Worm (Caenorhabditis elegans) whole organism, L1 larva: ENCODE measurements around the gene rpl-34.

ENCODE experiments used
- C34B4.2 ChIP-seq: sonication (generic microtip); optimal IDR thresholded peaks from 2 replicates; lab custom pipeline; 2017; ENCODE audit warnings: mild to moderate bottlenecking, missing genetic modification characterization, missing compliant biosample characterization
- Y116A8C.19 ChIP-seq: sonication (generic microtip); optimal IDR thresholded peaks from 2 replicates; lab custom pipeline; 2016; ENCODE audit warnings: missing compliant biosample characterization, missing genetic modification characterization, borderline replicate concordance
- aha-1 ChIP-seq: fragments of 150-350 bp; optimal IDR thresholded peaks from 2 replicates; lab custom pipeline; 2014; ENCODE audit warnings: missing biosample characterization, missing genetic modification characterization
- alr-1 ChIP-seq: fragments of 200-800 bp; sonication (Bioruptor generic); optimal IDR thresholded peaks from 2 replicates; lab custom pipeline; 2018; ENCODE audit warnings: borderline replicate concordance, mild to moderate bottlenecking, missing genetic modification characterization, missing compliant biosample characterization
- ceh-8 ChIP-seq: fragments of 200-800 bp; sonication (Bioruptor generic); optimal IDR thresholded peaks from 2 replicates; lab custom pipeline; 2018; ENCODE audit warnings: mild to moderate bottlenecking, missing genetic modification characterization, moderate library complexity, missing compliant biosample characterization
- ceh-82 ChIP-seq, 3 experiments: fragments of 150-350 bp in 1 of 3; sonication (generic microtip) in 2 of 3; optimal IDR thresholded peaks; 2 replicates each; lab custom pipeline; 2014 to 2017; ENCODE audit warnings: missing biosample characterization in 3 of 3, missing genetic modification characterization in 3 of 3
- ceh-90 ChIP-seq: sonication (generic microtip); optimal IDR thresholded peaks from 2 replicates; lab custom pipeline; 2016; ENCODE audit warnings: missing genetic modification characterization, missing compliant biosample characterization
- ces-1 ChIP-seq: fragments of 150-350 bp; optimal IDR thresholded peaks from 2 replicates; lab custom pipeline; 2014; ENCODE audit warnings: missing biosample characterization, missing genetic modification reagents, missing genetic modification characterization
- dsc-1 ChIP-seq: sonication (generic microtip); optimal IDR thresholded peaks from 2 replicates; lab custom pipeline; 2016; ENCODE audit warnings: mild to moderate bottlenecking, missing genetic modification characterization, missing compliant biosample characterization
- efl-1 ChIP-seq, 4 experiments: fragments of 150-350 bp; optimal IDR thresholded peaks in 3 of 4; peaks in 1 of 4; 1 replicate in 1 of 4; 2 replicates in 3 of 4; lab custom pipeline; 2014; ENCODE audit warnings: missing biosample characterization in 2 of 4, missing genetic modification characterization in 2 of 4, missing genetic modification reagents in 2 of 4
- efl-3 ChIP-seq: fragments of 200-800 bp; sonication (Bioruptor generic); optimal IDR thresholded peaks from 2 replicates; lab custom pipeline; 2018; ENCODE audit warnings: mild to moderate bottlenecking, missing genetic modification characterization, missing compliant biosample characterization
- egl-13 ChIP-seq: sonication (generic microtip); optimal IDR thresholded peaks from 2 replicates; lab custom pipeline; 2016; ENCODE audit warnings: missing genotype, missing genetic modification reagents, missing genetic modification characterization, missing compliant biosample characterization
- egl-27 ChIP-seq, 2 experiments: fragments of 150-350 bp in 1 of 2; sonication (generic microtip); optimal IDR thresholded peaks; 3 replicates each; lab custom pipeline; 2017 to 2018; ENCODE audit warnings: missing biosample characterization in 2 of 2, missing genetic modification characterization in 2 of 2, missing genetic modification reagents in 2 of 2
- elt-3 ChIP-seq, 6 experiments: fragments of 150-350 bp in 1 of 6; sonication (generic microtip); optimal IDR thresholded peaks; 2 replicates each; lab custom pipeline; 2017 to 2018; ENCODE audit warnings: missing biosample characterization in 6 of 6, missing genetic modification characterization in 6 of 6, inconsistent platforms in 1 of 6
- ets-5 ChIP-seq: fragments of 200-800 bp; sonication (Bioruptor generic); IDR thresholded peaks from 2 replicates; pipeline ENCODE4 v1.3.6; 2022; ENCODE audit warnings: missing genetic modification characterization, missing compliant biosample characterization
- fkh-4 ChIP-seq: sonication (generic microtip); optimal IDR thresholded peaks from 2 replicates; lab custom pipeline; 2016; ENCODE audit warnings: missing compliant biosample characterization, missing genetic modification characterization, borderline replicate concordance
- fkh-8 ChIP-seq: sonication (generic microtip); optimal IDR thresholded peaks from 2 replicates; lab custom pipeline; 2016; ENCODE audit warnings: mild to moderate bottlenecking, missing genetic modification characterization, missing compliant biosample characterization
- fos-1 ChIP-seq: fragments of 150-350 bp; optimal IDR thresholded peaks from 2 replicates; lab custom pipeline; 2014; ENCODE audit warnings: missing biosample characterization, missing genetic modification characterization
- hlh-17 ChIP-seq: fragments of 200-800 bp; sonication (Bioruptor generic); optimal IDR thresholded peaks from 2 replicates; lab custom pipeline; 2018; ENCODE audit warnings: missing genetic modification characterization, mild to moderate bottlenecking, missing compliant biosample characterization, moderate library complexity, borderline replicate concordance
- hlh-4 ChIP-seq: sonication (generic microtip); optimal IDR thresholded peaks from 2 replicates; lab custom pipeline; 2016; ENCODE audit warnings: mild to moderate bottlenecking, missing genetic modification characterization, missing compliant biosample characterization
- irx-1 ChIP-seq: sonication (generic microtip); optimal IDR thresholded peaks from 2 replicates; lab custom pipeline; 2016; ENCODE audit warnings: missing genetic modification characterization, missing compliant biosample characterization
- isw-1 ChIP-seq: fragments of 200-800 bp; sonication (Bioruptor generic); IDR thresholded peaks from 2 replicates; pipeline ENCODE4 v1.3.6; 2022; ENCODE audit warnings: missing genetic modification characterization, missing compliant biosample characterization
- jun-1 ChIP-seq: fragments of 150-350 bp; optimal IDR thresholded peaks from 2 replicates; lab custom pipeline; 2014; ENCODE audit warnings: missing biosample characterization, missing genetic modification reagents, missing genetic modification characterization
- lin-13 ChIP-seq: fragments of 150-350 bp; optimal IDR thresholded peaks from 2 replicates; lab custom pipeline; 2014; ENCODE audit warnings: missing biosample characterization, missing genetic modification reagents, missing genetic modification characterization
- lin-14 ChIP-seq: fragments of 200-800 bp; sonication (Bioruptor generic); optimal IDR thresholded peaks from 2 replicates; lab custom pipeline; 2018; ENCODE audit warnings: mild to moderate bottlenecking, missing genetic modification characterization, moderate library complexity, missing compliant biosample characterization
- lin-15B ChIP-seq: fragments of 150-350 bp; sonication (generic microtip); optimal IDR thresholded peaks from 3 replicates; lab custom pipeline; 2014; ENCODE audit warnings: missing biosample characterization, missing genetic modification characterization
- lin-39 ChIP-seq: fragments of 150-350 bp; optimal IDR thresholded peaks from 2 replicates; lab custom pipeline; 2014; ENCODE audit warnings: missing biosample characterization, missing genetic modification reagents, missing genetic modification characterization
- mab-9 ChIP-seq: fragments of 200-800 bp; sonication (Bioruptor generic); IDR thresholded peaks from 2 replicates; pipeline ENCODE4 v1.3.6; 2022; ENCODE audit warnings: missing genetic modification reagents, missing genetic modification characterization, missing compliant biosample characterization
- mep-1 ChIP-seq: fragments of 150-350 bp; optimal IDR thresholded peaks from 2 replicates; lab custom pipeline; 2014; ENCODE audit warnings: missing biosample characterization, missing genetic modification characterization
- nhr-11 ChIP-seq: fragments of 150-350 bp; optimal IDR thresholded peaks from 2 replicates; lab custom pipeline; 2014; ENCODE audit warnings: missing biosample characterization, missing genetic modification characterization
- nhr-12 ChIP-seq: sonication (generic microtip); optimal IDR thresholded peaks from 2 replicates; lab custom pipeline; 2017; ENCODE audit warnings: missing biosample characterization, missing genetic modification characterization
- nhr-19 ChIP-seq: fragments of 200-800 bp; sonication (Bioruptor generic); conservative IDR thresholded peaks from 2 replicates; pipeline ENCODE4 v1.3.6; 2022; ENCODE audit warnings: missing genetic modification characterization, missing compliant biosample characterization
- nhr-47 ChIP-seq: sonication (generic microtip); optimal IDR thresholded peaks from 2 replicates; lab custom pipeline; 2016; ENCODE audit warnings: mild to moderate bottlenecking, missing genetic modification characterization, moderate library complexity, missing compliant biosample characterization
- nhr-71 ChIP-seq: sonication (generic microtip); optimal IDR thresholded peaks from 2 replicates; lab custom pipeline; 2016; ENCODE audit warnings: mild to moderate bottlenecking, missing genetic modification characterization, moderate library complexity, missing compliant biosample characterization
- nhr-77 ChIP-seq: fragments of 150-350 bp; optimal IDR thresholded peaks from 2 replicates; lab custom pipeline; 2014; ENCODE audit warnings: missing biosample characterization, missing genetic modification characterization
- nhr-84 ChIP-seq: sonication (generic microtip); optimal IDR thresholded peaks from 2 replicates; lab custom pipeline; 2017; ENCODE audit warnings: missing biosample characterization, missing genetic modification characterization
- nhr-85 ChIP-seq: sonication (generic microtip); peaks from one replicate; lab custom pipeline; 2016; ENCODE audit warnings: missing genetic modification characterization, inconsistent platforms, missing compliant biosample characterization
- nhr-90 ChIP-seq: sonication (generic microtip); optimal IDR thresholded peaks from 2 replicates; lab custom pipeline; 2016; ENCODE audit warnings: mild to moderate bottlenecking, missing genetic modification characterization, missing compliant biosample characterization; ENCODE audit not compliant: poor library complexity
- rnt-1 ChIP-seq: sonication (generic microtip); optimal IDR thresholded peaks from 2 replicates; lab custom pipeline; 2016; ENCODE audit warnings: mild to moderate bottlenecking, missing genetic modification characterization, moderate library complexity, missing compliant biosample characterization
- skn-1 ChIP-seq: fragments of 150-350 bp; optimal IDR thresholded peaks from 2 replicates; lab custom pipeline; 2014; ENCODE audit warnings: missing biosample characterization, missing genetic modification characterization
- snpc-4 ChIP-seq: fragments of 150-350 bp; optimal IDR thresholded peaks from 2 replicates; lab custom pipeline; 2014; ENCODE audit warnings: missing biosample characterization, missing genetic modification characterization
- sox-4 ChIP-seq: sonication (generic microtip); optimal IDR thresholded peaks from 2 replicates; lab custom pipeline; 2016; ENCODE audit warnings: missing genetic modification characterization, missing compliant biosample characterization
- sptf-1 ChIP-seq: fragments of 150-350 bp; optimal IDR thresholded peaks from 2 replicates; lab custom pipeline; 2014; ENCODE audit warnings: missing biosample characterization, missing genetic modification characterization
- swsn-7 ChIP-seq: sonication (generic microtip); optimal IDR thresholded peaks from 2 replicates; lab custom pipeline; 2016; ENCODE audit warnings: missing genetic modification characterization, missing compliant biosample characterization
- tlp-1 ChIP-seq: fragments of 150-350 bp; optimal IDR thresholded peaks from 2 replicates; lab custom pipeline; 2014; ENCODE audit warnings: missing biosample characterization, missing genetic modification characterization
- unc-30 ChIP-seq: sonication (generic microtip); optimal IDR thresholded peaks from 2 replicates; lab custom pipeline; 2017; ENCODE audit warnings: missing biosample characterization, missing genetic modification characterization
- unc-62 ChIP-seq: fragments of 150-350 bp; optimal IDR thresholded peaks from 2 replicates; lab custom pipeline; 2014; ENCODE audit warnings: missing biosample characterization, missing genetic modification reagents, missing genetic modification characterization
- unc-98 ChIP-seq: fragments of 200-800 bp; sonication (Bioruptor generic); IDR thresholded peaks from 2 replicates; pipeline ENCODE4 v1.3.6; 2022; ENCODE audit warnings: missing genetic modification characterization, missing compliant biosample characterization
- vab-15 ChIP-seq: sonication (generic microtip); optimal IDR thresholded peaks from 2 replicates; lab custom pipeline; 2017; ENCODE audit warnings: missing genotype, mild to moderate bottlenecking, missing genetic modification characterization, missing compliant biosample characterization
- zip-4 ChIP-seq: fragments of 200-800 bp; sonication (Bioruptor generic); optimal IDR thresholded peaks from 2 replicates; lab custom pipeline; 2018; ENCODE audit warnings: mild to moderate bottlenecking, missing genetic modification characterization, moderate library complexity, missing compliant biosample characterization
- ztf-4 ChIP-seq: fragments of 150-350 bp; optimal IDR thresholded peaks from 2 replicates; lab custom pipeline; 2014; ENCODE audit warnings: missing biosample characterization, missing genetic modification characterization

Gene rpl-34

ce11 chrIV:12268272-12269045, at the start of gene rpl-34, which contains the start of gene ppm-1.H:
Gene rpl-34 (plus strand): TSS chrIV:12268995.
Gene ppm-1.H (minus strand): TSS chrIV:12268322.
- TF ChIP-seq ces-1 (no peak), unc-62 (GFP tag; lab: Kevin White, UChicago) (no peak), unc-98 (GFP tag; lab: Robert Waterston, UW) (no peak), nhr-47 (tag; lab: Kevin White, UChicago) (peak; percentile 62), C34B4.2 (tag; lab: Kevin White, UChicago) (no peak), aha-1 (tag; lab: Kevin White, UChicago) (no peak), alr-1 (tag; lab: Kevin White, UChicago) (no peak), efl-1 (optimal IDR thresholded peaks at IDR 0.05; lab: Kevin White, UChicago) (peak; percentile 73 to 86), efl-1 (GFP tag; optimal IDR thresholded peaks at IDR 0.05 in 1 of 2; lab: Kevin White, UChicago) (peak; percentile 69 to 87), elt-3 (tag; optimal IDR thresholded peaks at IDR 0.05; lab: Kevin White, UChicago) (no peak), nhr-11 (tag; lab: Kevin White, UChicago) (no peak), hlh-17 (no peak), lin-13 (peak; percentile 38), swsn-7 (tag; lab: Kevin White, UChicago) (peak; percentile 43), Y116A8C.19 (tag; lab: Kevin White, UChicago) (no peak), unc-30 (tag; lab: Kevin White, UChicago) (no peak), nhr-12 (no peak), lin-15B (tag; lab: Kevin White, UChicago) (peak; percentile 62), egl-13 (tag; lab: Kevin White, UChicago) (no peak), nhr-84 (tag; lab: Kevin White, UChicago) (no peak), nhr-77 (tag; lab: Kevin White, UChicago) (peak; percentile 29), sox-4 (tag; lab: Kevin White, UChicago) (no peak), ceh-8 (GFP tag; lab: Kevin White, UChicago) (no peak), efl-3 (GFP tag; lab: Kevin White, UChicago) (no peak), fkh-8 (tag; lab: Kevin White, UChicago) (peak; percentile 54), rnt-1 (tag; lab: Kevin White, UChicago) (peak; percentile 55), ets-5 (GFP tag; lab: Robert Waterston, UW) (no peak), ceh-90 (no peak), nhr-71 (peak; percentile 63), sptf-1 (no peak), snpc-4 (tag; lab: Kevin White, UChicago) (no peak), fos-1 (tag; lab: Kevin White, UChicago) (peak; percentile 9), fkh-4 (tag; lab: Kevin White, UChicago) (no peak), mep-1 (peak; percentile 73), skn-1 (tag; lab: Kevin White, UChicago) (peak; percentile 47), lin-39 (tag; lab: Kevin White, UChicago) (no peak), lin-14 (GFP tag; lab: Kevin White, UChicago) (peak; percentile 71), egl-27 (tag; optimal IDR thresholded peaks at IDR 0.05; lab: Kevin White, UChicago) (no peak), nhr-85 (tag; lab: Kevin White, UChicago) (no peak), hlh-4 (tag; lab: Kevin White, UChicago) (no peak), nhr-19 (GFP tag; lab: Robert Waterston, UW) (peak; percentile 20), nhr-90 (tag; lab: Kevin White, UChicago) (no peak), mab-9 (GFP tag; lab: Robert Waterston, UW) (no peak), ceh-82 (tag; optimal IDR thresholded peaks at IDR 0.05; lab: Kevin White, UChicago) (peak in 2 of 3 experiments; percentile 27 to 84), ztf-4 (tag; lab: Kevin White, UChicago) (no peak), irx-1 (tag; lab: Kevin White, UChicago) (no peak), vab-15 (tag; lab: Kevin White, UChicago) (no peak), dsc-1 (peak; percentile 33), jun-1 (tag; lab: Kevin White, UChicago) (no peak), zip-4 (GFP tag; lab: Kevin White, UChicago) (no peak), isw-1 (GFP tag; lab: Robert Waterston, UW) (peak; percentile 38), tlp-1 (tag; lab: Kevin White, UChicago) (no peak)
